Fruit fly (Drosophila melanogaster) whole organism, wandering third instar larva: ENCODE measurements around the gene rtet.

ENCODE experiments used
- Abd-B ChIP-seq: fragments of >200 bp; optimal IDR thresholded peaks from 2 replicates; lab custom pipeline; 2017; ENCODE audit warnings: missing biosample characterization, missing genetic modification characterization
- CG32264 ChIP-seq: fragments of 200-800 bp; sonication (Bioruptor generic); optimal IDR thresholded peaks from 2 replicates; lab custom pipeline; 2016; ENCODE audit warnings: missing biosample characterization, missing genetic modification characterization
- CG9705 ChIP-seq: fragments of 200-800 bp; sonication (Bioruptor generic); optimal IDR thresholded peaks from 2 replicates; lab custom pipeline; 2018; ENCODE audit warnings: missing biosample characterization, mild to moderate bottlenecking, missing genetic modification characterization
- CrebA ChIP-seq: fragments of 200-800 bp; sonication (Bioruptor generic); optimal IDR thresholded peaks from 2 replicates; lab custom pipeline; 2016; ENCODE audit warnings: missing biosample characterization, mild to moderate bottlenecking, missing genetic modification characterization, borderline replicate concordance
- Dfd ChIP-seq: fragments of >200 bp; optimal IDR thresholded peaks from 2 replicates; lab custom pipeline; 2017; ENCODE audit warnings: missing biosample characterization, missing genetic modification characterization
- Dif ChIP-seq: fragments of 200-275, 200-300 bp; sonication (Bioruptor generic); optimal IDR thresholded peaks from 2 replicates; lab custom pipeline; 2018; ENCODE audit warnings: missing biosample characterization, missing genetic modification characterization; ENCODE audit not compliant: partially characterized antibody
- GATAd ChIP-seq: sonication (Bioruptor generic); optimal IDR thresholded peaks from 2 replicates; lab custom pipeline; 2016; ENCODE audit warnings: missing biosample characterization, missing genetic modification characterization
- HLH106 ChIP-seq: fragments of 200-800 bp; optimal IDR thresholded peaks from 3 replicates; lab custom pipeline; 2019; ENCODE audit warnings: missing biosample characterization, mild to moderate bottlenecking, missing genetic modification characterization, moderate library complexity
- Hnf4 ChIP-seq: fragments of 200-800 bp; sonication (Bioruptor generic); optimal IDR thresholded peaks from 2 replicates; lab custom pipeline; 2016; ENCODE audit warnings: missing biosample characterization, mild to moderate bottlenecking, missing genetic modification characterization
- Hr78 ChIP-seq: fragments of >200 bp; optimal IDR thresholded peaks from 2 replicates; lab custom pipeline; 2017; ENCODE audit warnings: missing biosample characterization, missing genetic modification characterization
- Hr83 ChIP-seq: fragments of 200-300 bp; sonication (Bioruptor generic); optimal IDR thresholded peaks from 2 replicates; lab custom pipeline; 2016; ENCODE audit warnings: missing biosample characterization, mild to moderate bottlenecking, missing genetic modification characterization, moderate library complexity; ENCODE audit not compliant: poor library complexity, severe bottlenecking
- Jra ChIP-seq: sonication (Bioruptor generic); optimal IDR thresholded peaks from 2 replicates; lab custom pipeline; 2016; ENCODE audit warnings: missing biosample characterization, missing genetic modification characterization
- Mio ChIP-seq: sonication (Bioruptor generic); optimal IDR thresholded peaks from 2 replicates; lab custom pipeline; 2016; ENCODE audit warnings: missing biosample characterization, missing genetic modification characterization
- Myc ChIP-seq: fragments of >200 bp; optimal IDR thresholded peaks from 2 replicates; lab custom pipeline; 2017
- N ChIP-seq: fragments of >200 bp; optimal IDR thresholded peaks from 2 replicates; lab custom pipeline; 2018; ENCODE audit warnings: missing biosample characterization, missing external identifiers, missing genetic modification characterization
- OdsH ChIP-seq: fragments of 200-800 bp; sonication (Bioruptor generic); optimal IDR thresholded peaks from 2 replicates; lab custom pipeline; 2016; ENCODE audit warnings: missing biosample characterization, mild to moderate bottlenecking, missing genetic modification characterization
- Rel ChIP-seq, 2 experiments: fragments of 200-800 bp; sonication (Bioruptor generic) in 1 of 2; optimal IDR thresholded peaks; 2 replicates in 1 of 2; 3 replicates in 1 of 2; lab custom pipeline; 2016 to 2019; ENCODE audit warnings: mild to moderate bottlenecking in 2 of 2, missing biosample characterization in 2 of 2, missing genetic modification characterization in 2 of 2, moderate library complexity in 1 of 2
- Sp1 ChIP-seq: fragments of 200-800 bp; sonication (Bioruptor generic); optimal IDR thresholded peaks from 3 replicates; lab custom pipeline; 2019; ENCODE audit warnings: missing biosample characterization, mild to moderate bottlenecking, missing genetic modification characterization, moderate library complexity
- Vsx2 ChIP-seq: fragments of 200-300, 225-300 bp; sonication (Bioruptor generic); optimal IDR thresholded peaks from 2 replicates; lab custom pipeline; 2018; ENCODE audit warnings: missing biosample characterization, missing genetic modification characterization; ENCODE audit not compliant: partially characterized antibody
- br ChIP-seq: fragments of 200-800 bp; sonication (Bioruptor generic); optimal IDR thresholded peaks from 2 replicates; lab custom pipeline; 2016; ENCODE audit warnings: missing biosample characterization, missing genetic modification characterization
- brk ChIP-seq: fragments of 200-800 bp; sonication (Bioruptor generic); optimal IDR thresholded peaks from 2 replicates; lab custom pipeline; 2016; ENCODE audit warnings: missing biosample characterization, mild to moderate bottlenecking, missing genetic modification characterization
- dl ChIP-seq, 2 experiments: fragments of 175-275, 200-275 bp in 1 of 2; fragments of 200-275 bp in 1 of 2; sonication (Bioruptor generic); optimal IDR thresholded peaks; lab custom pipeline; 2018; ENCODE audit warnings: mild to moderate bottlenecking in 2 of 2, missing biosample characterization in 2 of 2, missing genetic modification characterization in 2 of 2, moderate library complexity in 2 of 2; ENCODE audit not compliant: partially characterized antibody in 2 of 2, insufficient read depth in 1 of 2
- dmrt93B ChIP-seq: fragments of 200-800 bp; sonication (Bioruptor generic); optimal IDR thresholded peaks from 2 replicates; lab custom pipeline; 2018; ENCODE audit warnings: missing biosample characterization, mild to moderate bottlenecking, missing genetic modification characterization
- dsf ChIP-seq: sonication (Bioruptor generic); optimal IDR thresholded peaks from 2 replicates; lab custom pipeline; 2016; ENCODE audit warnings: missing biosample characterization, missing genetic modification characterization, borderline replicate concordance
- ey ChIP-seq: fragments of 200-800 bp; sonication (Bioruptor generic); optimal IDR thresholded peaks from 2 replicates; lab custom pipeline; 2016; ENCODE audit warnings: missing biosample characterization, missing genetic modification characterization
- foxo ChIP-seq, 2 experiments: fragments of 200-800 bp; sonication (Bioruptor generic); optimal IDR thresholded peaks; 2 replicates in 1 of 2; 3 replicates in 1 of 2; lab custom pipeline; 2016 to 2017; ENCODE audit warnings: missing biosample characterization in 2 of 2, missing genetic modification characterization in 2 of 2
- fru ChIP-seq: fragments of 200-800 bp; sonication (Bioruptor generic); optimal IDR thresholded peaks from 3 replicates; lab custom pipeline; 2016; ENCODE audit warnings: missing biosample characterization, mild to moderate bottlenecking, missing genetic modification characterization
- h ChIP-seq: fragments of 200-800 bp; sonication (Bioruptor generic); optimal IDR thresholded peaks from 3 replicates; lab custom pipeline; 2016; ENCODE audit warnings: missing biosample characterization, mild to moderate bottlenecking, missing genetic modification characterization
- jim ChIP-seq: fragments of 175-275, 200-325 bp; sonication (Bioruptor generic); optimal IDR thresholded peaks from 2 replicates; lab custom pipeline; 2016; ENCODE audit warnings: missing biosample characterization, mild to moderate bottlenecking, missing genetic modification characterization
- lola ChIP-seq: fragments of >200 bp; optimal IDR thresholded peaks from 2 replicates; lab custom pipeline; 2017; ENCODE audit warnings: missing biosample characterization, missing genetic modification characterization
- pan ChIP-seq: fragments of >200 bp; optimal IDR thresholded peaks from 2 replicates; lab custom pipeline; 2017
- psq ChIP-seq: fragments of 200-800 bp; sonication (Bioruptor generic); optimal IDR thresholded peaks from 3 replicates; lab custom pipeline; 2017; ENCODE audit warnings: missing biosample characterization, mild to moderate bottlenecking, missing genetic modification characterization, moderate library complexity
- rgr ChIP-seq: fragments of 200-800 bp; sonication (Bioruptor generic); optimal IDR thresholded peaks from 3 replicates; lab custom pipeline; 2016; ENCODE audit warnings: missing biosample characterization, mild to moderate bottlenecking, missing genetic modification characterization
- sage ChIP-seq: fragments of 200-800 bp; sonication (Bioruptor generic); optimal IDR thresholded peaks from 2 replicates; lab custom pipeline; 2016; ENCODE audit warnings: missing biosample characterization, mild to moderate bottlenecking, missing genetic modification characterization
- sv ChIP-seq: fragments of 200-800 bp; sonication (Bioruptor generic); optimal IDR thresholded peaks from 3 replicates; lab custom pipeline; 2016; ENCODE audit warnings: missing biosample characterization, missing genetic modification characterization
- tai ChIP-seq: sonication (Bioruptor generic); optimal IDR thresholded peaks from 2 replicates; lab custom pipeline; 2016; ENCODE audit warnings: missing biosample characterization, missing genetic modification characterization
- usp ChIP-seq: fragments of >200 bp; optimal IDR thresholded peaks from 2 replicates; lab custom pipeline; 2017; ENCODE audit warnings: missing biosample characterization, missing genetic modification characterization
- woc ChIP-seq: sonication (Bioruptor generic); optimal IDR thresholded peaks from 2 replicates; lab custom pipeline; 2016; ENCODE audit warnings: missing biosample characterization, mild to moderate bottlenecking, missing genetic modification characterization

The rtet gene

DNA sequence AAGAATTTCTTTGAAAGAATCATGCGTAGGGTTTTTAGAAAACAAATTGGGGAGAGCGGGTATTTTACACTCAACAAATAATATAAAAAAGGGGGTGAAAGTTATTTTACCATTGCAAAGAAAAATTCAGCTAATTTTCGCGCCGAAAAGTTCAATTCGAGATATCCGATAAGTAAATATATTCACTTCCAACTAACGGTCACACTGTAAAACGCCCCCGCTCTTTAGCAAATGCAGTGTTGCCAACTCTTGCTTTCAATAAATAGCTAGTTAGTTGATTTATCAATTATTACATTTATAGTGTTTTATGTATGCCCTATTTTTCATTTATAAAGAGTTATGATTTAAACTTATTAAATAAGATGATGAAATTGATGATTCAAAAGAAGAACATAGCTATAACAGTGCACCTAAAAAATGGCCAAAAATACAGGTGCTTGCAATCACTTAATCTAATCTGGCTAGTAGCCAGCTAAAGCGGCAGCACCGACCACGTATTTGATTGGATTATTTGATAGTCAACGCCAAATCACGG is 30.0 kb downstream of the rtet start, which contains the start of gene meigo:
TSS of gene meigo (plus strand) at position 51 of the 535 bp plus-strand sequence.
- TF ChIP-seq GATAd (GFP tag; lab: Kevin White, UChicago), result no peak
- TF ChIP-seq Sp1, result peak; percentile 73
- TF ChIP-seq Dfd (GFP tag; lab: Kevin White, UChicago), result no peak
- TF ChIP-seq fru (GFP tag; lab: Kevin White, UChicago), result no peak
- TF ChIP-seq Hr83 (GFP tag; lab: Kevin White, UChicago), result no peak
- no peak for TF ChIP-seq CrebA (GFP tag; lab: Kevin White, UChicago)
- peak; percentile 25 for TF ChIP-seq sv (GFP tag; lab: Kevin White, UChicago)
- no peak for TF ChIP-seq dl (GFP tag; optimal IDR thresholded peaks at IDR 0.05; lab: Kevin White, UChicago; ENCODE audit: insufficient read depth in 1 of 2, partially characterized antibody in 2 of 2)
- TF ChIP-seq Rel (GFP tag; optimal IDR thresholded peaks at IDR 0.05; lab: Kevin White, UChicago), result no peak
- peak; percentile 40 for TF ChIP-seq Rel (tag; optimal IDR thresholded peaks at IDR 0.05; lab: Kevin White, UChicago)
- no peak for TF ChIP-seq N (GFP tag; lab: Kevin White, UChicago)
- no peak for TF ChIP-seq h (GFP tag; lab: Kevin White, UChicago)
- TF ChIP-seq HLH106 (tag; lab: Kevin White, UChicago), result peak; percentile 89
- no peak for TF ChIP-seq usp (GFP tag; lab: Kevin White, UChicago)
- TF ChIP-seq Abd-B (GFP tag; lab: Kevin White, UChicago), result no peak
- TF ChIP-seq psq (GFP tag; lab: Kevin White, UChicago), result peak; percentile 41
- no peak for TF ChIP-seq rgr (GFP tag; lab: Kevin White, UChicago)
- TF ChIP-seq tai (GFP tag; lab: Kevin White, UChicago), result no peak
- TF ChIP-seq Jra (GFP tag; lab: Kevin White, UChicago), result no peak
- TF ChIP-seq Dif (GFP tag; lab: Kevin White, UChicago), result no peak
- no peak for TF ChIP-seq jim (GFP tag; lab: Kevin White, UChicago)
- TF ChIP-seq Hnf4 (GFP tag; lab: Kevin White, UChicago), result no peak
- TF ChIP-seq brk (GFP tag; lab: Kevin White, UChicago), result no peak
- peak; percentile 98 for TF ChIP-seq Myc (lab: Kevin White, UChicago)
- TF ChIP-seq foxo (GFP tag; optimal IDR thresholded peaks at IDR 0.05; lab: Kevin White, UChicago), result no peak
- TF ChIP-seq br (GFP tag; lab: Kevin White, UChicago), result no peak
- TF ChIP-seq Hr78 (GFP tag; lab: Kevin White, UChicago), result no peak
- no peak for TF ChIP-seq lola
- no peak for TF ChIP-seq Mio
- peak; percentile 57 for TF ChIP-seq CG9705
- no peak for TF ChIP-seq dsf (GFP tag; lab: Kevin White, UChicago)
- TF ChIP-seq pan, result no peak
- no peak for TF ChIP-seq CG32264 (GFP tag; lab: Kevin White, UChicago)
- peak; percentile 94 for TF ChIP-seq woc
- TF ChIP-seq ey (GFP tag; lab: Kevin White, UChicago), result peak; percentile 74
- no peak for TF ChIP-seq dmrt93B (GFP tag; lab: Kevin White, UChicago)
- TF ChIP-seq Vsx2 (GFP tag; lab: Kevin White, UChicago), result no peak
- peak; percentile 39 for TF ChIP-seq OdsH (GFP tag; lab: Kevin White, UChicago)
- TF ChIP-seq sage (GFP tag; lab: Kevin White, UChicago), result no peak

DNA sequence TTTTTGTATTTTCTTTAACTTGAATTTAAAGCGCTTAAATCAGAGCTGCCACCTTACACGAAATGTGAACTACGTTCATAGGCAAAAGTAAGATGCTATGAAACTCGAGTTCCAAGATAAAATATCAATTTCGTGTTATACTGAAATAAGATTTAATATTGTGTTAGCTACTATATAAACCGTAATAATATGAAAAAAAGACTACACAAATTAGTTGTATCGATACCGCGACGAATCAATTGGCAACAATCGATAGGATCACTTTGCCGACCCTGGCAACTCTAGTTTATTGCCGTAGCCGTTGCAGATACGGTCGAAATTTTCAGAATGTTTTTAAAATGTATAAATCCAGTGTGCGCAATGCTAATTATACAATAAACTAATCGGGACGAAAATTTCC is 32.2 kb downstream of the rtet start, which contains the start of gene SNF4Agamma:
TSS of gene SNF4Agamma (plus strand) at position 282 of the 400 bp plus-strand sequence.
- peak; percentile 12 for TF ChIP-seq woc
- no peak for TF ChIP-seq Abd-B (GFP tag; lab: Kevin White, UChicago)
- TF ChIP-seq Hr83 (GFP tag; lab: Kevin White, UChicago), result no peak
- TF ChIP-seq ey (GFP tag; lab: Kevin White, UChicago), result no peak
- TF ChIP-seq GATAd (GFP tag; lab: Kevin White, UChicago), result no peak
- no peak for TF ChIP-seq tai (GFP tag; lab: Kevin White, UChicago)
- no peak for TF ChIP-seq sv (GFP tag; lab: Kevin White, UChicago)
- peak; percentile 37 for TF ChIP-seq Myc (lab: Kevin White, UChicago)
- TF ChIP-seq dsf (GFP tag; lab: Kevin White, UChicago), result no peak
- no peak for TF ChIP-seq Hnf4 (GFP tag; lab: Kevin White, UChicago)
- peak; percentile 51 for TF ChIP-seq HLH106 (tag; lab: Kevin White, UChicago)
- peak; percentile 20 for TF ChIP-seq Sp1
- no peak for TF ChIP-seq usp (GFP tag; lab: Kevin White, UChicago)
- no peak for TF ChIP-seq jim (GFP tag; lab: Kevin White, UChicago)
- peak in 1 of 2 experiments; percentile 29 for TF ChIP-seq foxo (GFP tag; optimal IDR thresholded peaks at IDR 0.05; lab: Kevin White, UChicago)
- TF ChIP-seq Dif (GFP tag; lab: Kevin White, UChicago), result no peak
- no peak for TF ChIP-seq Hr78 (GFP tag; lab: Kevin White, UChicago)
- no peak for TF ChIP-seq CG9705
- TF ChIP-seq OdsH (GFP tag; lab: Kevin White, UChicago), result no peak
- no peak for TF ChIP-seq fru (GFP tag; lab: Kevin White, UChicago)
- no peak for TF ChIP-seq N (GFP tag; lab: Kevin White, UChicago)
- TF ChIP-seq CrebA (GFP tag; lab: Kevin White, UChicago), result no peak
- TF ChIP-seq Jra (GFP tag; lab: Kevin White, UChicago), result no peak
- TF ChIP-seq br (GFP tag; lab: Kevin White, UChicago), result no peak
- no peak for TF ChIP-seq sage (GFP tag; lab: Kevin White, UChicago)
- TF ChIP-seq dl (GFP tag; optimal IDR thresholded peaks at IDR 0.05; lab: Kevin White, UChicago; ENCODE audit: insufficient read depth in 1 of 2, partially characterized antibody in 2 of 2), result no peak
- no peak for TF ChIP-seq CG32264 (GFP tag; lab: Kevin White, UChicago)
- no peak for TF ChIP-seq Rel (GFP tag; optimal IDR thresholded peaks at IDR 0.05; lab: Kevin White, UChicago)
- TF ChIP-seq Rel (tag; optimal IDR thresholded peaks at IDR 0.05; lab: Kevin White, UChicago), result peak; percentile 30
- TF ChIP-seq lola, result no peak
- no peak for TF ChIP-seq Vsx2 (GFP tag; lab: Kevin White, UChicago)
- no peak for TF ChIP-seq Mio
- TF ChIP-seq Dfd (GFP tag; lab: Kevin White, UChicago), result no peak
- TF ChIP-seq psq (GFP tag; lab: Kevin White, UChicago), result no peak
- TF ChIP-seq dmrt93B (GFP tag; lab: Kevin White, UChicago), result no peak
- TF ChIP-seq rgr (GFP tag; lab: Kevin White, UChicago), result peak; percentile 24
- TF ChIP-seq h (GFP tag; lab: Kevin White, UChicago), result no peak
- TF ChIP-seq pan, result no peak
- no peak for TF ChIP-seq brk (GFP tag; lab: Kevin White, UChicago)
